Fruit fly (Drosophila melanogaster): Measurements from ENCODE around the gene CG8176.

- TF ChIP-seq CTCF (optimal IDR thresholded peaks at IDR 0.05), result no peak
- TF ChIP-seq CG8478 (optimal IDR thresholded peaks at IDR 0.05), result no peak
These were observed 13.4 kb upstream of the CG8176 start, which contains the start of gene RhoL for dm6 chr3R:9502416-9502763.
